Fruit fly (Drosophila melanogaster) whole organism, larva: ENCODE results near the gene tctn.

Experiments
- noc ChIP-seq: fragments of 200-800 bp; sonication (Bioruptor generic); optimal IDR thresholded peaks from 3 replicates; lab custom pipeline; 2019; ENCODE audit warnings: missing biosample characterization, mild to moderate bottlenecking, missing genetic modification characterization, moderate library complexity

tctn gene

DNA sequence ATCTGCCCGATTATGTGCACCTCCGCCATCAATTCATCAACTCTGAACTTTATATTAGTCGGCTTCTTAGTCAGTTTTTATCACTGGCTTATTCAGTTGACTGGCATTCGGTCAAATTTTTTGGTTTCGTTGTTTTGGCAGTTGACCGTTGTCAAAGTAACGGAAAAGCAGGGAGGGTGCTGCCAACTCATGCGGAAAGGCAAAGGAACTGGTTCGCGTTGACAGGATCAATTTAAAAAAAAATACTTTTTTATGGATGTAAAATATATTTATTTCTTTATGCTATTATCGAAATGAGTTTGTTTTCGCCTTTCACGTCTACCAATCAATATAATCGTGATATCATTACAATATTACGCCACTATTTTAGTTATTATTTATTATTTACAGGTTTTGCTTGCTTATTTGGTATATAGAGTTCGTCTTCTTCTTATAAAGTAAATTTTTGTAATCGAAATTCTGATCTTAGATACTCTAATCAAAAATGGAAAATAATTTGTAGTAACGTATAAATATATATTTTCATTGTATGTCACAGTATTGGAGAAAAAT lies at the start of gene tctn, which contains the start of the genes B9d2 and CG9222:
Gene tctn (minus strand): TSS at position 130 of the 552 bp plus-strand sequence.
Gene B9d2 (minus strand): TSS at position 130 of the 552 bp plus-strand sequence.
Gene CG9222 (plus strand): TSS at position 502 of the 552 bp plus-strand sequence.
- TF ChIP-seq noc (tag; lab: Kevin White, UChicago) = no peak

DNA sequence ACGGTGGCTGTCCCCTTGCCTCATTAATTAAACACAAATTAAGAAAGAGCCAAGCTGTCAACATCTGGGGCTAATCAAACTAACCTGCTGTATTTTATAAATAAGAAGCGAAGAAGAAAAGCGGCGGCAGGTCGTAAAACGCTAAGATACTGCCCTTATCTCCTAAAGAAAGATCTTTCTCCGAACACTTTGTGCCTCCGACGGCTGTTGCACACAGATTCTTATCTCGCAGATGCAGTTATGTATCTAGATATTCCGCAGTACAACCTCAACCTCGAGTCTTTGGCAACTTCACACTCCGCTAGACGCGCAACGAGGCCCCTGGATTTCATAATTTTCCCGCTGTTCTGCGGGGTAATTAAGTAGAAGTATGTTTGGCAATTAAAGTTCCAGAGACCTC lies 49.5 kb upstream of the tctn start:
- no peak for TF ChIP-seq noc (tag; lab: Kevin White, UChicago)

DNA sequence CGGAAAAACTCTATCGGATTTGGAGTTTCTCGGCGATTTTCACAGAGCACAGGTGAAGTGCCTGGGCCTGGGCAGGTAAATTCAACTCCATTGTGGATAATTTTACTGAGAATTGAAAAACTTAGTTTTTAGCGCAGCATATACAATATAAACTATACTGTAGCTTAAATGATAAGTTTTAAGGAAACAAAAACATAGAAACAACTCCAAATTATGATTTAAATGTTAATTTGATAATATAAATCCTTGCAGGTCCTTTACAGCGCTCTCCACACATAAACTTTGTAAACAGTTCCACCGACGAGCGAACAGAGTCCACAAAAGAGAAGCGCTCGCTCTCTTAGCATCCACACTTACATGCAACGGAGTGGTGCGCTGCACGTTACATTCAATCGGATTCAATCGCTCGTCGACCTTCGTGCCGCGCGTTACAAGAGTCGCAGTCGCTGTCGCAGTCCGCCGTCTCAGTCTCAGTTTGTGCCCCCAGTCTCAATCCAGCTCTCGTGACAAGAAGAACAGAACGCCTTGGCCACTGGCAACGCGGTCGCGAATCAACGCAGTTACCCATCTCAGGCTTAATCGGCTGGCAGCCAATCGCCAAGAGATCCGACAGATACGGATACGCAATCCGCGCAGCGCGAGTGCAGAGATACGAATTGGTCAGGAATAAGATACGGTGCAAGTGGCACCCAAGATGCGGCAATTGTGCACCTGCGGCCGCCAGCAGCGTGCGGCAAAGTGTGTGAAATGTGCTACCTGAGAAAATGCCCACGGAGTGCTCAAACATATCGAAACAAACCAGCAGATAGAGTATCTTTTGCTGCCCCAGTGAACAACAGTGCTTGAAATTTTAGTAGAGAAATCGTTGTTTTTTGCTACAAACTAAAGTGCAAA lies 48.5 kb upstream of the tctn start, which contains the start of gene smal:
Gene smal (plus strand): TSS at position 394 of the 894 bp plus-strand sequence.
- no peak for TF ChIP-seq noc (tag; lab: Kevin White, UChicago)

DNA sequence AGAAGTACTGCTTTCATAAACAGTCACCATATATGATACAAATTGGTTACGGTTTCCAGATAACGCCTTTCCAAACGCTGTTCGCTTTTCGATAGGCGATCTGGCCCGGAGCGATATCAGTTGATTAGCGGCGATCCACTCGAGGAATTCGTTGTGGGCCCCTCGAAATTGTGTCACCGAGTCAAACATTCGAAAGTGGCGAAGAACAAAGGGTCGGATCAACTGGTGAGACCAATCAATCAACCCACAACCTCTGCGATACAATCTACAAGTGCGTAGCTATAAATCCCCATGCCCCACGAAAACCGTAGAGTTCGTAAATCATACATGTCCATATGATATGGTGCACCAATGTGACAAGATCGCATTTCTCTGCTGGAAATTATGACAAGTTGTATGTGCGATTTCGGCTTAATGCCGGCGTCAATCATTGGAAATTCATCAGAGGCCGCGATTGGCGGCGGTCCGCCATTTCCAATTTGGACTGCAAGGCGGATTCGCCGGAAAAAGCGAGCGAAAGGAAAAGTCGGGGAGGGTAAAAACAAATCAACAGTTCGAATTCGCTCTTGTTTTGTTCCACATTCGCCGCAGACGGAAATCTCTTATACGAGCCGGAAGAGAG lies 47.8 kb upstream of the tctn start:
- no peak for TF ChIP-seq noc (tag; lab: Kevin White, UChicago)

DNA sequence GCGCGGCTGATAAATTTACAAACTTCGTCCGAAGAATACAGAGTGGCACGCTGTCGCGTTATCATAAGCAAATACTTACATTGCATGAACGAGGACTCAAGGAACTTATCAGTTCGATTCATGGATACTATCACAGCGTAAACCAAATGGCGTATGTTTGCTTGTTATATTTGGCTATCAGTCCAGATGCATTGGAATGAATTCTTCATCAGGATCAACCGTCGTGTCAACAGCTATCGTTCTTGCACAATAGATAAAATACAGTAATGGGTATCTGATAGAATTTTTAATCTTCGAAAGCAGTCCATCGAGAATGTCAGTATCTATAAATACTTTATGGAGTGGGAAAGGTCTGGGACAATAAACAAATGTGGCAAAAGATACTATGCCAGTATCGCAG lies 46.7 kb upstream of the tctn start:
- no peak for TF ChIP-seq noc (tag; lab: Kevin White, UChicago)

DNA sequence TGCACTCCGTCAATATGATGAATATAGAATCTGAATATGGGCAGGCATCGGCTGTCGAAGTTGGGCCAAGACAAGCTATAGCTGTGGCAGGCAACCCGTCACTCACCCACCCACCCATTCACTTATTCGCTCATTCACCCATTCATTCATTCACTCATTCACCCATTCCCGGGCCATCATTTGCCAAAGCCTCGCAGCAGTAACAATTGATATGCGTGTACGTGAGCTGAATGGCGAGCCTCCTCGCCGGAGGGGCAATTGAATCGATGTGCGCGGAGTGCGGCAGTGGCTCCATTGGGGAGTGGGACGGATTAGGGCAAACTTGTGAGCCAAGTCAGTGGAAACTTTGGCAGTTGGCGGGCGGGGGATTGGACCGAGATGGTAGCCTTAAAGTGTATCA lies 46.0 kb upstream of the tctn start:
- no peak for TF ChIP-seq noc (tag; lab: Kevin White, UChicago)

DNA sequence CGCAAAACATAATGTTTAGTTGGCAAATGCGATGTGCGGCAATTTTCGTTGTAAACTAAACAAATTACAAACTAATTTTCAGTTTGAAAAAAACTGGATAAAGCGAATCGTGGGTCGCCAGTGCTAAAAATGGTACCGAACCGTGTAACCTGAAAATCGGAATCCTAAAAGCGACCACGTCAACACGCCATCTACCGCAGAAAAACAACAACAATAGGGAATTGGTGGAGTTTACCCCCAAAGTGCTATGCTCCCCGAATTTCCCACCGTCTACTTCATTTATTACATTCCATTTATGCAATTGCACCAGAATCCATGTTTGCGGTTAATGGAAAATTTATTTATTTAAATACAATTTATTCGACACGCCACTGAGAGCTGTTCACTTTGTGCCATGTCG lies 42.5 kb upstream of the tctn start:
- no peak for TF ChIP-seq noc (tag; lab: Kevin White, UChicago)

DNA sequence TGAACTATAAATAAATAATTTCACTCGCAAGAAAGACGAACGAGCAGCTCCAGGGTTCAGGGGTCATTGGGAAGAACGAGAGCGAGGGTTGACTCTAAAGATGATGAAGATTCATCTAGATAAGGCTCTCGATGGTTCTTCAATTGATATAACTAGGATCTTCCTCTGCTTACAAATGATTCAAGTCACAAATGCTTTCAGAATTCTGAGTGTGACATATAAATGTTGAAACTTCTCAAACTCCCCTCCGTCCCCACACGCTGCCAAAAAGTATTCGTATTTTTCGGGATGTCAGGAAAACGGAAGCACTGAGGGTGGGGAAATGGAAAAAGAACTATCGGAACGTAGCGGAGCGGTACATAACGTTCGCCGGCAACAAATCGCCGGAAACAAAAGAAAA lies 40.7 kb upstream of the tctn start:
- no peak for TF ChIP-seq noc (tag; lab: Kevin White, UChicago)

DNA sequence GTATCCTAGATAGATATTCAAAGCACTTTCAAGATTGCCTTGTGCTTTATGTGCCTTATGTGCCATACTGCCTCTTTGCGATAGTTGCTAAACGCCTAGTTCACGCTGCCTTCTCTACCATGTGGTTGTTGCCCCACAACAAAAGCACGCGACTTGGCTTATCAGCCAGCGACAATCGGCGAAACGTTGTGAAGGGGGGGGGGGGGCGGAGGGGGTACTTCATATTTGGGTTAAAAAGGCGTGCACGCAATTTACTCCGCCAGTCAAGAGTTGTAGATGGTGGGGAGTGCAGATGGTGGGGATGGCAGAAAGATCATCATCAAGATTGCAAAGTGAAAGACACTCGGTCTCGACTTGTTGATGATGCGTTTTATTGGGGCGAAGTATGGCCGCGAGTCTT lies 38.7 kb upstream of the tctn start:
- TF ChIP-seq noc (tag; lab: Kevin White, UChicago) = no peak

DNA sequence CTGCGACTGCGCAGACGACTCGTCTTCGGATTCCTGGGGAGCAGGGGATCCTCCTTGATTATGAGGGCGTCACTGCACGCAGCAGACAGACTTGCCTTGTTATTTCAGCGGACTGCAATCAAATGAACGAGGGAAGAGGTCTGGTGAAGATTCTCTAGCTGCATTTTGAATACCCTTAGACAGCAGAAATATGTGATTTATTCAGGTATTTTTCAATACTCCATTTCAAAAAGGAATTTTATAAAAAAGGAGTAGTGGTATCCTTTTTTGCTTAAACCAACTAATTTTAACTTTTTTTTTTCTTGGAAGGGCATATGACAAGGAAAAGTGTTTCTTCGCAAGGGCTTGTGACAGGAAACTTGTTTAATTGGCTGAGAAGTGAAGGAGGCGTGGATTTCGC lies 35.2 kb upstream of the tctn start:
- TF ChIP-seq noc (tag; lab: Kevin White, UChicago) = no peak

DNA sequence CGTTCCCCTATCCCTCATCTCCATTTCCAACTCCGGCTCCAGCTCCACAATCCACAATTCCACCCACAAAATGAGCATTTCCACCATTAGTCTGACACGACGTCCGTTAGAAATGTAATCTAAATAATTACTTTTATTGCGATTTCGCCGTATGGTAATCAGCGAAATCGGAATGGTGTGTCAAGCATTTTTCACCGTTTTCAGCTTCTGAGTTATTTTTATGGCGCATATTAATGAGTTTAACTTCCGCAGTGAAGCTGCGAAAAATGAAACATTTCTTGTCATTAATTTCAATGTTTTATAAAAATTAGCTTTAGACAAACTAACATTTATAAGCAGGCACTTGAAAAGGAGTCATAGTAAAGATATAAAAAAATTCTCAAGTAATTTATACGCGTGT lies 29.6 kb upstream of the tctn start, which contains the start of gene CG13989:
Gene CG13989 (plus strand): TSS at position 301 of the 400 bp plus-strand sequence.
- TF ChIP-seq noc (tag; lab: Kevin White, UChicago) = no peak

DNA sequence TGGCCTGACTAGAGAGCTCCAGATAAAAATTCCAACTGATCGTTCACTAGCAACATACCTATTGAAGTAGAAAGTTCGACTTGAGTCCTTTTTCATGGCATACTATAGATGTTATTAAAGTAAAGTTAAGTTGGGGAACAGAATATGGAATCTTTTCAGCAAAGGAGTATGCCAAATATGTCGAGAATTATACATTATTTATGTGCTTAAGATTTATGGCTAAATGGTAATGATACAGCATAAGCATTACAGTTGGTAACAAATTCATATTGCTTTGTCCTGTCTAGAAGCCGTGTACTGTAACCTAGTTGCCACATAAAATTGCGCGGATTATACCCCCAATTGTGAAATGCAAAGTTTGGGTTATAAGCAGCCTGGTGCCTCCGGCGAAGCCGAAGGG lies 24.6 kb upstream of the tctn start, which contains the start of gene CG31639:
Gene CG31639 (minus strand): TSS at position 101 of the 400 bp plus-strand sequence.
- TF ChIP-seq noc (tag; lab: Kevin White, UChicago) = no peak

DNA sequence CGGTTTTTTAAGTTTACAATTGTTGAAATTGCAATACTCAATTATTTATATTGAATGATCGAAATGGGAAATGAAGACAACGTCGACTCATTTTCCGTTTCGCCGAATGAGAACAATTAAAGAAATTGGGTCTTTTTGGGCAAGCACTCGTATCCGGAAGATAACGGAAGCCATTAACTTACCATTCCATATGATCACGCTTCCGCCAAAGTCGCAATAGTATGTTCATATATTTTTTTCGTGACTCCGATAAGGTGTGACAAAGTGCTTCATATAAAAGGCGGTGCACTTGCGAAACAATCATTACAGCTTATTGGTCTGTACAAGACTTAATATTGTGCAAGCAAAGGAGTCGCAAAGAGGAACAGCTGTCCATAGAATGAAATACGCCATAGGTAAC lies 21.2 kb upstream of the tctn start, which contains the start of gene Muc26B:
Gene Muc26B (plus strand): TSS at position 301 of the 400 bp plus-strand sequence.
- TF ChIP-seq noc (tag; lab: Kevin White, UChicago) = no peak

DNA sequence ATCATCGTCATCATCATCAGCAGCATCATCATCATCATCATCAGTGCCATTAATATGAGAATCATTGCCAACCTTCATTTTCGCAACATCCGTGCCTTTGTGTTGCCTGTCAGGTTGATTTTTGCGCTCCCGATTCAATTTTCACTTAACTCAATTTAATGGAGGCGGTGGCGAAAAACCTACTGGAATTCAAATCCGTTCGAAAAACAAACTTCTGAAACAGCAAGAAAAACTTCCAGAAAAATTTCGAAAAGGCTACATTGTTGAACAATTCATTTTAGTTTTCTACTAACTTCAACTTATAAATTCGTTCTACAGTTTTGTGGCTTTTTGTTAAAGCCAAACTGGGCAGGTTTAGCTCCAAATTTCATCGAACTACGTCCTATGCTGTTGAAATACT lies 8.6 kb upstream of the tctn start, which contains the start of gene CG13991:
Gene CG13991 (plus strand): TSS at position 301 of the 400 bp plus-strand sequence.
- TF ChIP-seq noc (tag; lab: Kevin White, UChicago) = no peak

DNA sequence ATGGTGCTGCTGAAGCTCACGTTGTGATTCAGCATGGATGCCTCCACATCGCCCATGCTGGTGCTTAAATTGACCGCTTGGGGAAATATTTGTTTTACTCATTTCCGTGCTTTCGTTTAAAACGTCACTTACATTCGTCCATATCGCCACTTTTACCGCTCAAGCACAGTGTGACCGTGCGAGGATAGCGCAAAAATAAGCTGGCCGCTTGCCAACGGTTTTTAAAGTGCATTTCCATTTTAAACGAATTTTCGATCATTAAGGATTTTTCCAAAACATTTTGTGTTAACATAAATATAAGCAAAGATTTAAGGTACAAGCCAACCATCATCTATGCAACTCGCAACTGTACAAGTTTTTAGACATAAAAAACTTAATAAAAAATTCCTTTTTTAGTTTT lies 3.0 kb downstream of the tctn start, which contains the start of gene WDR79:
Gene WDR79 (minus strand): TSS at position 298 of the 400 bp plus-strand sequence.
- no peak for TF ChIP-seq noc (tag; lab: Kevin White, UChicago)

DNA sequence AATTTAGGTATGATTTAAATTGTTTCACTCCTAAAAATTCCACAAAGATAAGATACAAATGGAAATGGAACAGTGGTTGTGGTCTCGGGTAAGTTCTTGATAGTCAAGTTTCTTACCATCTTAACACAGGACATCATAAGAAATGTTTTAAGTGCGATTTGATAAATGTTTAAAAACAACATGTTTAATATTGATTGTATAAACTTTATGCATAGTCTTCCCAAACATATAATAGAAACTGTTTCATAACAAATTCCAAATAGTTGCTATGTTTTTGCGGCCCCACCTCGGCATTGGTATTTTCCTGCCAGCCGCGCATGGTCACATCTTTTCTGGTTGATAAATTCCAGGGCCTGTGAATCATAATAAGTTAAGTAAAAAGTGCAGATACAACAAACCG lies 5.6 kb downstream of the tctn start, which contains the start of gene Arpc4:
Gene Arpc4 (plus strand): TSS at position 318 of the 400 bp plus-strand sequence.
- no peak for TF ChIP-seq noc (tag; lab: Kevin White, UChicago)
